Fruit fly (Drosophila melanogaster) whole organism, embryonic: ENCODE results near the gene Dup99B.

Experiments
- Awh ChIP-seq: fragments of 200-800 bp; sonication (Bioruptor generic); IDR thresholded peaks from 2 replicates; pipeline ENCODE4, ENCODE4 v1.3.6; 2022; ENCODE audit warnings: missing biosample characterization, missing genetic modification characterization
- Bgb ChIP-seq: fragments of 200-800 bp; sonication (Bioruptor generic); IDR thresholded peaks from 2 replicates; pipeline ENCODE4 v1.3.6; 2022; ENCODE audit warnings: missing biosample characterization, missing genetic modification characterization; ENCODE audit not compliant: partially characterized antibody
- BtbVII ChIP-seq: fragments of 200-800 bp; sonication (Bioruptor generic); optimal IDR thresholded peaks from 3 replicates; lab custom pipeline; 2017; ENCODE audit warnings: missing biosample characterization, mild to moderate bottlenecking, missing genetic modification characterization
- CG10959 ChIP-seq: fragments of 200-800 bp; sonication (Bioruptor generic); IDR thresholded peaks from 2 replicates; pipeline ENCODE4 v1.3.6; 2022; ENCODE audit warnings: missing biosample characterization, missing genetic modification characterization
- CG11247 ChIP-seq: fragments of 200-800 bp; sonication (Bioruptor generic); IDR thresholded peaks from 2 replicates; pipeline ENCODE4 v1.3.6; 2022; ENCODE audit warnings: missing biosample characterization, missing genetic modification characterization
- CG12155 ChIP-seq: fragments of 200-800 bp; sonication (Bioruptor generic); optimal IDR thresholded peaks from 3 replicates; lab custom pipeline; 2016; ENCODE audit warnings: missing biosample characterization, missing genetic modification characterization
- CG14860 ChIP-seq: fragments of 200-800 bp; sonication (Bioruptor generic); IDR thresholded peaks from 3 replicates; pipeline ENCODE4 v1.3.6; 2022; ENCODE audit warnings: missing biosample characterization, missing genetic modification characterization; ENCODE audit not compliant: partially characterized antibody
- CG15514 ChIP-seq: fragments of 200-800 bp; sonication (Bioruptor generic); optimal IDR thresholded peaks from 3 replicates; lab custom pipeline; 2017; ENCODE audit warnings: missing biosample characterization, missing genetic modification characterization, mild to moderate bottlenecking, moderate library complexity, missing genetic modification reagents
- CG18764 ChIP-seq: fragments of 200-800 bp; sonication (Bioruptor generic); optimal IDR thresholded peaks from 3 replicates; lab custom pipeline; 2016; ENCODE audit warnings: missing biosample characterization, missing genetic modification characterization
- CG2875 ChIP-seq: fragments of 200-800 bp; sonication (Bioruptor generic); optimal IDR thresholded peaks from 2 replicates; lab custom pipeline; 2017; ENCODE audit warnings: missing biosample characterization, mild to moderate bottlenecking, missing genetic modification characterization, missing genetic modification reagents
- CG3726 ChIP-seq: fragments of 200-800 bp; sonication (Bioruptor generic); IDR thresholded peaks from 3 replicates; pipeline ENCODE4, ENCODE4 v1.3.6; 2022; ENCODE audit warnings: missing biosample characterization, missing genetic modification characterization
- CG4360 ChIP-seq: fragments of 200-800 bp; sonication (Bioruptor generic); IDR thresholded peaks from 2 replicates; pipeline ENCODE4 v1.3.6; 2022; ENCODE audit warnings: missing biosample characterization, missing genetic modification characterization
- CG4404 ChIP-seq: fragments of 200-800 bp; sonication (Bioruptor generic); IDR thresholded peaks from 2 replicates; pipeline ENCODE4 v1.3.6; 2022; ENCODE audit warnings: missing biosample characterization, missing genetic modification characterization
- CG4820 ChIP-seq: fragments of 200-800 bp; sonication (Bioruptor generic); optimal IDR thresholded peaks from 3 replicates; lab custom pipeline; 2016; ENCODE audit warnings: missing biosample characterization, missing genetic modification characterization
- CG6175 ChIP-seq: fragments of 200-800 bp; sonication (Bioruptor generic); IDR thresholded peaks from 3 replicates; pipeline ENCODE4 v1.3.6; 2022; ENCODE audit warnings: missing biosample characterization, missing genetic modification characterization
- CG7357 ChIP-seq: fragments of 200-800 bp; sonication (Bioruptor generic); IDR thresholded peaks from 3 replicates; pipeline ENCODE4 v1.3.6; 2022; ENCODE audit warnings: missing biosample characterization, missing genetic modification characterization
- CG8478 ChIP-seq: fragments of >200 bp; optimal IDR thresholded peaks from 2 replicates; lab custom pipeline; 2018
- CHES-1-like ChIP-seq: fragments of 200-800 bp; sonication (Bioruptor generic); optimal IDR thresholded peaks from 2 replicates; lab custom pipeline; 2016; ENCODE audit warnings: missing biosample characterization, missing genetic modification characterization
- D ChIP-seq, 2 experiments: fragments of 200-800 bp in 1 of 2; fragments of >200 bp in 1 of 2; sonication (Bioruptor generic) in 1 of 2; optimal IDR thresholded peaks; 2 replicates in 1 of 2; 3 replicates in 1 of 2; lab custom pipeline; 2017; ENCODE audit warnings: mild to moderate bottlenecking in 1 of 2, missing biosample characterization in 1 of 2, missing genetic modification characterization in 1 of 2, missing genetic modification reagents in 1 of 2
- Deaf1 ChIP-seq: fragments of 200-800 bp; optimal IDR thresholded peaks from 3 replicates; lab custom pipeline; 2019; ENCODE audit warnings: missing biosample characterization, mild to moderate bottlenecking, missing genetic modification characterization, moderate library complexity
- H2.0 ChIP-seq: fragments of 200-800 bp; sonication (Bioruptor generic); IDR thresholded peaks from 2 replicates; pipeline ENCODE4 v1.3.6; 2022; ENCODE audit warnings: missing biosample characterization, missing genetic modification characterization
- Hr3 ChIP-seq: fragments of 200-800 bp; sonication (Bioruptor generic); optimal IDR thresholded peaks from 3 replicates; lab custom pipeline; 2016; ENCODE audit warnings: missing biosample characterization, missing genetic modification characterization
- Hr39 ChIP-seq: fragments of >200 bp; optimal IDR thresholded peaks from 2 replicates; lab custom pipeline; 2017
- Hr78 ChIP-seq, 2 experiments: fragments of 200-800 bp in 1 of 2; fragments of >200 bp in 1 of 2; sonication (Bioruptor generic) in 1 of 2; optimal IDR thresholded peaks; 2 replicates each; lab custom pipeline; 2017 to 2019; ENCODE audit warnings: missing biosample characterization in 2 of 2, missing genetic modification characterization in 2 of 2, mild to moderate bottlenecking in 1 of 2, moderate library complexity in 1 of 2
- MESR4 ChIP-seq: fragments of 200-800 bp; sonication (Bioruptor generic); optimal IDR thresholded peaks from 2 replicates; lab custom pipeline; 2018; ENCODE audit warnings: missing biosample characterization, mild to moderate bottlenecking, missing genetic modification characterization, moderate library complexity
- Max ChIP-seq: fragments of 200-800 bp; sonication (Bioruptor generic); optimal IDR thresholded peaks from 2 replicates; lab custom pipeline; 2016; ENCODE audit warnings: missing biosample characterization, mild to moderate bottlenecking, missing genetic modification characterization
- NK7.1 ChIP-seq: fragments of 200-800 bp; sonication (Bioruptor generic); optimal IDR thresholded peaks from 3 replicates; lab custom pipeline; 2016; ENCODE audit warnings: missing biosample characterization, missing genetic modification characterization
- Scr ChIP-seq: fragments of 200-800 bp; sonication (Bioruptor generic); IDR thresholded peaks from 2 replicates; pipeline ENCODE4 v1.3.6; 2022; ENCODE audit warnings: missing biosample characterization, missing genetic modification characterization; ENCODE audit not compliant: partially characterized antibody
- bbx ChIP-seq: fragments of 200-800 bp; sonication (Bioruptor generic); IDR thresholded peaks from 2 replicates; pipeline ENCODE4 v1.3.6; 2022; ENCODE audit warnings: missing biosample characterization, missing genetic modification characterization; ENCODE audit not compliant: partially characterized antibody
- br ChIP-seq: fragments of >200 bp; optimal IDR thresholded peaks from 2 replicates; lab custom pipeline; 2017
- caup ChIP-seq: fragments of 200-800 bp; sonication (Bioruptor generic); optimal IDR thresholded peaks from 3 replicates; lab custom pipeline; 2017; ENCODE audit warnings: missing biosample characterization, mild to moderate bottlenecking, missing genetic modification characterization, moderate library complexity; ENCODE audit not compliant: severe bottlenecking
- cg ChIP-seq: fragments of 200-800 bp; sonication (Bioruptor generic); optimal IDR thresholded peaks from 3 replicates; lab custom pipeline; 2019; ENCODE audit warnings: missing biosample characterization, mild to moderate bottlenecking, missing genetic modification characterization, moderate library complexity
- dmrt11E ChIP-seq: fragments of 200-800 bp; sonication (Bioruptor generic); optimal IDR thresholded peaks from 3 replicates; lab custom pipeline; 2018; ENCODE audit warnings: missing biosample characterization, mild to moderate bottlenecking, missing genetic modification characterization, moderate library complexity
- dmrt99B ChIP-seq: fragments of 200-800 bp; sonication (Bioruptor generic); optimal IDR thresholded peaks from 2 replicates; lab custom pipeline; 2018; ENCODE audit warnings: missing biosample characterization, mild to moderate bottlenecking, missing genetic modification characterization, moderate library complexity
- dpn ChIP-seq, 2 experiments: fragments of 200-800 bp; sonication (Bioruptor generic); optimal IDR thresholded peaks; 3 replicates each; lab custom pipeline; 2016; ENCODE audit warnings: missing biosample characterization in 2 of 2, missing genetic modification characterization in 2 of 2
- gsb ChIP-seq: fragments of 200-800 bp; sonication (Bioruptor generic); IDR thresholded peaks from 2 replicates; pipeline ENCODE4 v1.3.6; 2022; ENCODE audit warnings: missing biosample characterization, missing genetic modification characterization
- insv ChIP-seq, 2 experiments: fragments of 200-800 bp; sonication (Bioruptor generic); optimal IDR thresholded peaks; 3 replicates each; lab custom pipeline; 2016 to 2018; ENCODE audit warnings: missing biosample characterization in 2 of 2, missing genetic modification characterization in 2 of 2
- lov ChIP-seq, 2 experiments: fragments of 200-800 bp in 1 of 2; fragments of >200 bp in 1 of 2; sonication (Bioruptor generic) in 1 of 2; IDR thresholded peaks in 1 of 2; optimal IDR thresholded peaks in 1 of 2; 2 replicates in 1 of 2; 3 replicates in 1 of 2; pipeline versions ENCODE4 v1.3.6 to Lab custom; 2017 to 2022; ENCODE audit warnings: missing biosample characterization in 1 of 2, missing genetic modification characterization in 1 of 2
- nerfin-2 ChIP-seq: fragments of 200-800 bp; sonication (Bioruptor generic); IDR thresholded peaks from 2 replicates; pipeline ENCODE4 v1.3.6; 2022; ENCODE audit warnings: missing biosample characterization, missing genetic modification characterization; ENCODE audit not compliant: partially characterized antibody
- otp ChIP-seq: fragments of 200-800 bp; sonication (Bioruptor generic); IDR thresholded peaks from 3 replicates; pipeline ENCODE4, ENCODE4 v1.3.6; 2022; ENCODE audit warnings: missing biosample characterization, missing genetic modification characterization
- scrt ChIP-seq: fragments of 200-800 bp; sonication (Bioruptor generic); optimal IDR thresholded peaks from 2 replicates; lab custom pipeline; 2018; ENCODE audit warnings: missing biosample characterization, mild to moderate bottlenecking, missing genetic modification characterization, moderate library complexity
- sim ChIP-seq: fragments of 200-800 bp; sonication (Bioruptor generic); IDR thresholded peaks from 2 replicates; pipeline ENCODE4 v1.3.6; 2022; ENCODE audit warnings: missing biosample characterization, missing genetic modification characterization
- sob ChIP-seq: fragments of 200-800 bp; sonication (Bioruptor generic); IDR thresholded peaks from 2 replicates; pipeline ENCODE4 v1.3.6; 2022; ENCODE audit warnings: missing biosample characterization, missing genetic modification characterization
- stwl ChIP-seq: fragments of 200-800 bp; sonication (Bioruptor generic); optimal IDR thresholded peaks from 3 replicates; lab custom pipeline; 2018; ENCODE audit warnings: missing biosample characterization, mild to moderate bottlenecking, missing genetic modification characterization, moderate library complexity
- trh ChIP-seq: fragments of 200-800 bp; sonication (Bioruptor generic); optimal IDR thresholded peaks from 2 replicates; lab custom pipeline; 2016; ENCODE audit warnings: missing biosample characterization, missing genetic modification characterization
- unc-4 ChIP-seq: fragments of 200-800 bp; sonication (Bioruptor generic); IDR thresholded peaks from 2 replicates; pipeline ENCODE4 v1.3.6; 2022; ENCODE audit warnings: missing biosample characterization, missing genetic modification characterization; ENCODE audit not compliant: partially characterized antibody
- wor ChIP-seq: fragments of 200-800 bp; sonication (Bioruptor generic); IDR thresholded peaks from 2 replicates; pipeline ENCODE4 v1.3.6; 2022; ENCODE audit warnings: missing biosample characterization, missing genetic modification characterization
- zen ChIP-seq: fragments of 200-800 bp; sonication (Bioruptor generic); optimal IDR thresholded peaks from 3 replicates; lab custom pipeline; 2018; ENCODE audit warnings: missing biosample characterization, mild to moderate bottlenecking, missing genetic modification characterization, moderate library complexity

The Dup99B gene

DNA sequence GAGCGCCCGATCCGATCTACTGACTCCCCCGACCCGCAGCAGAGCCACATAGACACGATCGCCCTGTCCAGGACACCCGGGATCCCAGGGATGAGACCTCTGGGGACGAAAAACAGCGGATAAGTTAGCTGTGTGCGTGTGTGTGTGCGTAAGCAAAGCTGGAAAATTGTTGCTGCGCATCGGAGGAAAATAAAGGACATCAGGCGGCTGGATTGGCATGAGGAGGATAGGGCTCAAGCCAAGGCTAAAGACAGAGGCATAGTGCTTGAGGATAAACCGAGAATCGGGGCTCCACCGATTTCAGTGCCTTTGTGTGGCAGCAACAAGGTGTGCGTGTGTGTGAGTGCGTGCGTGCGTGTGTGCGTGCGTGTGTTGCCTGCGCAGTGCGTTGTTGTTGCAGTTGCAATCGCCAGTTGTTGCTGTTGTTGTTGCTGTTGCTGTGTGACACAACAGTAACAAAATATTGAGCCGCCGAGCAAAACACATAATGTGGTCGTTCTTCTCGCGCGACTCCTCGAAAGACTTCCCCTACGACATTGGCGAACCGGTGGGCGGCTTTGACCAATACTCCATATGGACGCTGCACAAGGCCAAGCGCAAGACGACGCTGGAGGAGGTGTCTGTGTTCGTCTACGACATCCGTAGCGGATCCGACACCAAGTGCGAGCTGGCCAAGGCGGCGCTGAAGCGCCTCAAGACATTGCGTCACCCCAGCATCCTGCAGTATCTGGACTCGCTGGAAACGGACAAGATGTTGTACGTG is 34.3 kb upstream of the Dup99B start (continued):
- no peak for TF ChIP-seq CG12155 (GFP tag; lab: Kevin White, UChicago)
- TF ChIP-seq dpn (GFP tag; optimal IDR thresholded peaks at IDR 0.05; lab: Kevin White, UChicago), result no peak
- TF ChIP-seq Bgb (GFP tag; lab: Robert Waterston, UW), result no peak
- 0 out of 3 replicates have a peak, but pooled peaks have one; percentile 5 for TF ChIP-seq CG14860 (GFP tag; lab: Robert Waterston, UW)
- no peak for TF ChIP-seq CG4404 (GFP tag; lab: Robert Waterston, UW)
- no peak for TF ChIP-seq Awh
- no peak for TF ChIP-seq stwl (tag; lab: Kevin White, UChicago)
- TF ChIP-seq CG3726 (GFP tag; lab: Robert Waterston, UW), result no peak
- peak; percentile 95 for TF ChIP-seq CG8478 (lab: Kevin White, UChicago)
- TF ChIP-seq unc-4 (GFP tag; lab: Robert Waterston, UW), result 0 out of 2 replicates have a peak, but pooled peaks have one; percentile 23
- no peak for TF ChIP-seq Max
- no peak for TF ChIP-seq trh (GFP tag; lab: Kevin White, UChicago)
- no peak for TF ChIP-seq BtbVII (GFP tag; lab: Kevin White, UChicago)
- no peak for TF ChIP-seq CG15514 (GFP tag; lab: Kevin White, UChicago)
- peak; percentile 88 for TF ChIP-seq MESR4 (GFP tag; lab: Kevin White, UChicago)
- TF ChIP-seq br, result no peak
- no peak for TF ChIP-seq dmrt11E (tag; lab: Kevin White, UChicago)
- no peak for TF ChIP-seq H2.0 (GFP tag; lab: Robert Waterston, UW)
- no peak for TF ChIP-seq sim
- no peak for TF ChIP-seq CG7357 (GFP tag; lab: Robert Waterston, UW)
- TF ChIP-seq CG6175 (GFP tag; lab: Robert Waterston, UW), result 0 out of 3 replicates have a peak, but pooled peaks have one; percentile 26
- TF ChIP-seq CHES-1-like, result no peak
- TF ChIP-seq nerfin-2 (GFP tag; lab: Robert Waterston, UW), result 0 out of 2 replicates have a peak, but pooled peaks have one; percentile 34
- TF ChIP-seq Hr39 (lab: Kevin White, UChicago), result peak; percentile 99
- TF ChIP-seq lov (optimal IDR thresholded peaks at IDR 0.05; lab: Kevin White, UChicago), result no peak
- no peak for TF ChIP-seq lov (GFP tag; IDR thresholded peaks at IDR 0.05; lab: Robert Waterston, UW)
- no peak for TF ChIP-seq Hr78 (GFP tag; optimal IDR thresholded peaks at IDR 0.05; lab: Kevin White, UChicago)
- TF ChIP-seq CG18764 (GFP tag; lab: Kevin White, UChicago), result no peak
- no peak for TF ChIP-seq caup
- peak; percentile 95 for TF ChIP-seq cg
- TF ChIP-seq wor (GFP tag; lab: Robert Waterston, UW), result no peak
- TF ChIP-seq NK7.1 (GFP tag; lab: Kevin White, UChicago), result no peak
- TF ChIP-seq CG4820 (GFP tag; lab: Kevin White, UChicago), result no peak
- no peak for TF ChIP-seq dmrt99B
- TF ChIP-seq CG4360 (GFP tag; lab: Robert Waterston, UW), result peak; percentile 90
- no peak for TF ChIP-seq zen (tag; lab: Kevin White, UChicago)
- peak; percentile 18 for TF ChIP-seq scrt (GFP tag; lab: Kevin White, UChicago)
- TF ChIP-seq Deaf1 (tag; lab: Kevin White, UChicago), result no peak
- peak; percentile 50; the same call in 1 of the 2 replicates for TF ChIP-seq Scr (GFP tag; lab: Robert Waterston, UW)
- no peak for TF ChIP-seq CG10959 (GFP tag; lab: Robert Waterston, UW)
- TF ChIP-seq insv (GFP tag; optimal IDR thresholded peaks at IDR 0.05; lab: Kevin White, UChicago), result no peak
- TF ChIP-seq CG2875 (GFP tag; lab: Kevin White, UChicago), result no peak
- no peak for TF ChIP-seq gsb
- TF ChIP-seq CG11247, result no peak
- TF ChIP-seq Hr3, result no peak
- TF ChIP-seq D (optimal IDR thresholded peaks at IDR 0.05; lab: Kevin White, UChicago), result peak; percentile 6
- TF ChIP-seq D (GFP tag; optimal IDR thresholded peaks at IDR 0.05; lab: Kevin White, UChicago), result no peak
- TF ChIP-seq bbx (GFP tag; lab: Robert Waterston, UW), result no peak
- 0 out of 2 replicates have a peak, but pooled peaks have one; percentile 8 for TF ChIP-seq sob (GFP tag; lab: Robert Waterston, UW)
- TF ChIP-seq otp (GFP tag; lab: Robert Waterston, UW), result no peak
